Worm (Caenorhabditis elegans): ENCODE measurements around the gene ZK688.10.

Gene ZK688.10

DNA sequence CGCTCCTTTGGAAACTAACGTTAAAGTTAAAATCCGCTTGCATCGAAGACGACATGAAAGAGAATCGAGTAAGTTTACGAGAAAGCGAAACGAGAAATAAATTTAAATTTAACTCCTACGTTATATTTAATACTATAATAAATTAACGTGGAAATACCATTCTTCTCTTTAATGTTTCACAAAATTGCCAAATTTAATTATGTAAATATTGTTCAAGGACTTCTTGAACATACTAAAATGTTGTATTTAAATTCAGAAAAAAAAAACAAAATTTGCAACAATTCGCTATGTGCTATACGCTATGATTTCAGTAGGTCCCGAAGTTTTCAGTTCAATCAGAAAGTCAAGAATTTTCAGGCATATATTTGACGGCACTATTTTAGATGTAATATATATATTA is at the start of gene ZK688.10:
Gene ZK688.10, minus strand, starts transcription at position 101 of the 400 bp plus-strand sequence.
- no peak for TF ChIP-seq lin-54 (GFP tag; optimal IDR thresholded peaks at IDR 0.05)
- TF ChIP-seq nhr-179 (tag; optimal IDR thresholded peaks at IDR 0.05): no peak
- no peak for TF ChIP-seq zfh-2 (GFP tag; conservative IDR thresholded peaks at IDR 0.05)
- TF ChIP-seq madf-8 (GFP tag; conservative IDR thresholded peaks at IDR 0.05): no peak
- TF ChIP-seq cebp-2 (GFP tag; IDR thresholded peaks at IDR 0.05): no peak
- no peak for TF ChIP-seq ztf-26 (tag; optimal IDR thresholded peaks at IDR 0.05)
- no peak for TF ChIP-seq ccch-3 (GFP tag; optimal IDR thresholded peaks at IDR 0.05)
- TF ChIP-seq mxl-1 (tag; optimal IDR thresholded peaks at IDR 0.05): no peak
- no peak for TF ChIP-seq egl-44 (GFP tag; IDR thresholded peaks at IDR 0.05)
- TF ChIP-seq lir-1 (GFP tag; conservative IDR thresholded peaks at IDR 0.05): no peak
- TF ChIP-seq unc-130 (GFP tag; optimal IDR thresholded peaks at IDR 0.05): no peak
- no peak for TF ChIP-seq dpff-1 (tag; optimal IDR thresholded peaks at IDR 0.05)

DNA sequence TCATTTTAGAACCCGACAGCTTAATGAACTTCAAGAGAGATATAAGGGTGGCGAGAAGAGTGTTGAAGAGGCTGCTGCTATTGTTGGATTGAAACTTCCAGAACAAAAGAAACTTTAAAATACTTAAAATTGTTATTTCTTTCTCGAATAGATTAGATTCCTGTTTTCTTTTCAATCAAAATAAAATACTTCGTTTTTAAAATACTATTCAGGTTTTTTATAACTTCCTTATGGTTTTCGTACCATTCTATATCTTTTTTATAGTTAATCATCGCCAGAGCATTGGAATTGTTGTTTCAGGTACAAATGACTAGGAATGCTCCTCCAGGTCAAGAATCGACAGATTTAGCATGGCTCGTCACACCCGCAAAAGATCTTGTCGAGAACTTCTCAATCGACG is 44.6 kb upstream of the ZK688.10 start, which contains the start of gene kle-2:
Gene kle-2, plus strand, starts transcription at position 301 of the 400 bp plus-strand sequence.
- TF ChIP-seq rec-8 (tag; optimal IDR thresholded peaks at IDR 0.05) (no peak), ztf-3 (GFP tag; optimal IDR thresholded peaks at IDR 0.05) (no peak), athp-1 (tag; optimal IDR thresholded peaks at IDR 0.05) (no peak), aptf-3 (GFP tag; IDR thresholded peaks at IDR 0.05) (no peak), ceh-91 (GFP tag; IDR thresholded peaks at IDR 0.05) (no peak), aptf-2 (GFP tag; conservative IDR thresholded peaks at IDR 0.05) (no peak), Y53G8AR.9 (GFP tag; conservative IDR thresholded peaks at IDR 0.05) (no peak), F52B5.7 (tag; optimal IDR thresholded peaks at IDR 0.05) (no peak), nfyb-1 (GFP tag; IDR thresholded peaks at IDR 0.05) (no peak), zfh-2 (GFP tag; conservative IDR thresholded peaks at IDR 0.05) (no peak)

DNA sequence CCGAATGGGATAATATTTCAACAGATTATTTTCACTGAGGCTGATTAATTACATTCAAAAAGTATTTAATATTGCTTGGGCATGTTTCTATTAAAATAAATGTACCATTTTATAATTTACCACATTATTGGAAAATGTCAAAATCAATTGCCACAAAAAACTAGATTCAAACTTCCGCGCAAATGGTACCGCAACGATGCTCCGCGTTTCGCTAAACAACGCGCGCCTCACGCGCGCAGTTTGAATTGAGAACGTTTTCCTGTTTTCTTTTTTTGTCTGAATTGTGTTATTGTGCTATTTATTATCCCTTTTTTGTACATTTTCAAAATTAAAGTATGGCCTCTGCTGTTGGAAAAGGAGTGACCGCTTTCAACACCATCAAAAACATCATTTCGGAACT is 44.0 kb upstream of the ZK688.10 start, which contains the start of gene C29E4.12:
Gene C29E4.12, plus strand, starts transcription at position 333 of the 400 bp plus-strand sequence.
- TF ChIP-seq B0019.2 (GFP tag; conservative IDR thresholded peaks at IDR 0.05) (no peak), ceh-100 (GFP tag; IDR thresholded peaks at IDR 0.05) (no peak), egl-18 (GFP tag; IDR thresholded peaks at IDR 0.05) (no peak), lin-54 (GFP tag; optimal IDR thresholded peaks at IDR 0.05) (peak; percentile 94), Y79H2A.3 (GFP tag; conservative IDR thresholded peaks at IDR 0.05) (no peak), mcd-1 (GFP tag; IDR thresholded peaks at IDR 0.05) (peak; percentile 58), ceh-91 (GFP tag; IDR thresholded peaks at IDR 0.05) (no peak), attf-5 (GFP tag; optimal IDR thresholded peaks at IDR 0.05) (peak; percentile 74), fkh-3 (tag; optimal IDR thresholded peaks at IDR 0.05) (no peak), efl-1 (GFP tag; optimal IDR thresholded peaks at IDR 0.05) (peak; percentile 78), attf-3 (GFP tag; conservative IDR thresholded peaks at IDR 0.05) (peak; percentile 99), K12H6.12 (tag; optimal IDR thresholded peaks at IDR 0.05) (no peak), F23B12.7 (tag; optimal IDR thresholded peaks at IDR 0.05; ENCODE audit: insufficient read depth) (peak; percentile 12), unc-130 (GFP tag; optimal IDR thresholded peaks at IDR 0.05) (no peak), zim-3 (tag; optimal IDR thresholded peaks at IDR 0.05) (no peak), somi-1 (GFP tag; optimal IDR thresholded peaks at IDR 0.05) (no peak), let-526 (GFP tag; IDR thresholded peaks at IDR 0.05) (no peak), lsl-1 (GFP tag; optimal IDR thresholded peaks at IDR 0.05) (peak; percentile 5), pha-4 (tag; optimal IDR thresholded peaks at IDR 0.05) (no peak), nhr-179 (tag; optimal IDR thresholded peaks at IDR 0.05) (no peak), hlh-26 (GFP tag; conservative IDR thresholded peaks at IDR 0.05) (no peak), lin-35 (GFP tag; optimal IDR thresholded peaks at IDR 0.05) (peak in 1 of 3 experiments; percentile 90), B0336.3 (GFP tag; IDR thresholded peaks at IDR 0.05) (no peak), snpc-4 (GFP tag; optimal IDR thresholded peaks at IDR 0.05) (no peak), snpc-4 (tag; optimal IDR thresholded peaks at IDR 0.05) (no peak), F57C9.4 (tag; optimal IDR thresholded peaks at IDR 0.05) (no peak), dpl-1 (GFP tag; optimal IDR thresholded peaks at IDR 0.05) (peak; percentile 65)

Measured in whole organism, young adult.